Fruit fly (Drosophila melanogaster): ENCODE results near the gene CG11151.

CG11151 gene

DNA sequence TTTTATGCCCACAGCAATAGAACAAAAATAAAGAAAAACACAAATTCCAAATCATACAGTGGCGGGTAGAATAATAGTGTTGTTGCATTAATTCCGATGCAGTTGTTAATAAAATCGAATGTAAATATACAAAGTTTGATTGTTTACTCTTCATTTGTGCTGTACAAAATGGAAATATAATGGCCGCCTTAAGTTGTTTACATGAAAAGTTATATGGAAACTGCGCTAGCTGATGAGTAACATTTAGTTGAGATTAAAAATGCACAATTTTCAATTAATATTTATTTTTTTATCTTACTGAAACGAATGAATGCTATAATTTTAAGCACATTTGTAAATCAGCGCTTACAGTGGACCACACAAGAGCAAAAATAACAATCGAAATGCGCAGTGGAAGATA, 4.7 kb upstream of the CG11151 start (continued):
- TF ChIP-seq sr (GFP tag; IDR thresholded peaks at IDR 0.05) (no peak), sens (GFP tag) (peak; percentile 70), CG12071 (GFP tag; optimal IDR thresholded peaks at IDR 0.05) (no peak), abd-A (tag; optimal IDR thresholded peaks at IDR 0.05) (no peak), CG4424 (GFP tag; optimal IDR thresholded peaks at IDR 0.05) (peak; percentile 5), exex (tag; optimal IDR thresholded peaks at IDR 0.05) (no peak), cwo (GFP tag; optimal IDR thresholded peaks at IDR 0.05) (no peak), CG43689 (GFP tag; IDR thresholded peaks at IDR 0.05) (no peak), CG18262 (tag; optimal IDR thresholded peaks at IDR 0.05) (peak; percentile 33), CG17385 (GFP tag; optimal IDR thresholded peaks at IDR 0.05) (peak; percentile 21), CG8290 (GFP tag; optimal IDR thresholded peaks at IDR 0.05) (no peak), CG8290 (tag; optimal IDR thresholded peaks at IDR 0.05) (no peak), kah (GFP tag; optimal IDR thresholded peaks at IDR 0.05) (no peak), tgo (GFP tag; IDR thresholded peaks at IDR 0.05) (no peak)

DNA sequence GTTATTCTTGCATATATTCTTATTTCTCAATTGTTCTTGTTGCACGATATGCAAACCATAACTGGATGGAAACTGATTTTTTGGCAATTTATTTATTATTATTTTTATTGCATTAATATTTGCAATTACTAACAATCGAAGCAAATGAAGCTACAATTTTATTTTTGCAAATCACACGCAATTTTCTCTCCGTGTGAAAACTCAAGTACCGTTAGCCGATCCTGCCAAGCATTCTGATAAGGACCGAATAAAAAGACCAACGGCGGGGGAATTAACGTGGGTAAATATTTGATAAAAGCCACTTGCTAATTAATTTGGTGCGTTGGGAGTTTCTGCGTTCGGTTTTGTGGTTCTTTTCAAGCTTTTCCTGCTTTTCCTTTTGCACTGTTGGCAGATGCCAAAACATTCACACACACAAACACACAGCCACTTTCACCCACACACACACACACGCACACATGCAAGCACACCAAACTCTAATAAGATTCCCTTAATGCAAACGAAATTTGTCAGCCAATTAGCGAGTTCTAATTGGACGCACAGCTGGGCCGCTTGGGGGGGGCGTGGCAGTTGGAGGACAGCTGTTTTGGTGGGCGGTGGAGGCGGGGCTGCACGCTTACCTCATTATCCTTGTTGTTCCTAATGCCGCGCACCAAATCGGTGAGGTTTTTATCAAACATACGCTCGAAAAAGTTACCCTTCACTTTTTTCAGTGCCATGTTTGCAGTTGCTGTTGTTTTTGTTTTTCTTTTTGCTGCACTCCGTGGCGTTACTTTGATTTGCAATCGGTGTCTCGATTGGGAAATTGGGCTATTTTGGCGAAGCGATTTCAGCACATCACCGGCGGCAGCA, 4.0 kb upstream of the CG11151 start:
- TF ChIP-seq toy (GFP tag; IDR thresholded peaks at IDR 0.05) (no peak), seq (GFP tag; IDR thresholded peaks at IDR 0.05) (no peak), knrl (GFP tag; IDR thresholded peaks at IDR 0.05; ENCODE audit: partially characterized antibody) (no peak), Dip2 (GFP tag; IDR thresholded peaks at IDR 0.05) (no peak), CG32532 (GFP tag; IDR thresholded peaks at IDR 0.05) (no peak), CG3281 (GFP tag; optimal IDR thresholded peaks at IDR 0.05) (no peak), Nf-YB (GFP tag; optimal IDR thresholded peaks at IDR 0.05) (peak; percentile 11), Elba2 (GFP tag; optimal IDR thresholded peaks at IDR 0.05) (peak; percentile 88), Antp (GFP tag; optimal IDR thresholded peaks at IDR 0.05) (no peak), bbx (GFP tag; IDR thresholded peaks at IDR 0.05; ENCODE audit: partially characterized antibody) (no peak), vnd (GFP tag; IDR thresholded peaks at IDR 0.05; ENCODE audit: partially characterized antibody) (no peak), btn (GFP tag; optimal IDR thresholded peaks at IDR 0.05) (no peak), slp2 (GFP tag; optimal IDR thresholded peaks at IDR 0.05) (no peak), CG8924 (tag; optimal IDR thresholded peaks at IDR 0.05) (no peak), zen (tag; optimal IDR thresholded peaks at IDR 0.05) (peak; percentile 7), MESR4 (GFP tag; optimal IDR thresholded peaks at IDR 0.05) (peak; percentile 38), CG11504 (tag; optimal IDR thresholded peaks at IDR 0.05) (no peak), CG6254 (GFP tag; optimal IDR thresholded peaks at IDR 0.05) (no peak), CG10431 (GFP tag; optimal IDR thresholded peaks at IDR 0.05) (no peak), CG7839 (tag; optimal IDR thresholded peaks at IDR 0.05) (no peak), CG34422 (GFP tag; IDR thresholded peaks at IDR 0.05) (peak; percentile 46; the same call in 1 of the 3 replicates), CG3065 (GFP tag; optimal IDR thresholded peaks at IDR 0.05) (peak; percentile 97), nerfin-1 (tag; optimal IDR thresholded peaks at IDR 0.05) (peak; percentile 37), C15 (GFP tag; IDR thresholded peaks at IDR 0.05) (no peak), crc (GFP tag; optimal IDR thresholded peaks at IDR 0.05) (no peak), cg (GFP tag; optimal IDR thresholded peaks at IDR 0.05) (peak; percentile 77), h (optimal IDR thresholded peaks at IDR 0.05) (no peak), CG4360 (GFP tag; IDR thresholded peaks at IDR 0.05) (0 out of 2 replicates have a peak, but pooled peaks have one; percentile 15), tup (GFP tag; optimal IDR thresholded peaks at IDR 0.05) (no peak), CG12659 (GFP tag; optimal IDR thresholded peaks at IDR 0.05) (no peak), hkb (optimal IDR thresholded peaks at IDR 0.05) (no peak), hkb (GFP tag; IDR thresholded peaks at IDR 0.05) (0 out of 2 replicates have a peak, but pooled peaks have one; percentile 7), ara (GFP tag; IDR thresholded peaks at IDR 0.05) (no peak), insv (GFP tag; optimal IDR thresholded peaks at IDR 0.05) (peak; percentile 91 to 98), al (GFP tag; IDR thresholded peaks at IDR 0.05) (no peak), CG4617 (GFP tag; optimal IDR thresholded peaks at IDR 0.05; ENCODE audit: borderline replicate concordance) (peak; percentile 79)
